Fruit fly (Drosophila melanogaster) whole organism, embryonic: Measurements from ENCODE around the gene CG14252.

ENCODE experiments used
- Atf6 ChIP-seq: fragments of 200-800 bp; sonication (Bioruptor generic); IDR thresholded peaks from 2 replicates; pipeline ENCODE4 v1.3.6; 2022; ENCODE audit warnings: missing biosample characterization, missing genetic modification characterization
- CG10654 ChIP-seq: fragments of 200-800 bp; sonication (Bioruptor generic); optimal IDR thresholded peaks from 2 replicates; lab custom pipeline; 2016; ENCODE audit warnings: missing biosample characterization, missing genetic modification characterization
- CG12236 ChIP-seq: fragments of 200-800 bp; sonication (Bioruptor generic); optimal IDR thresholded peaks from 2 replicates; lab custom pipeline; 2016; ENCODE audit warnings: missing biosample characterization, missing genetic modification characterization
- CG12769 ChIP-seq: fragments of 200-800 bp; sonication (Bioruptor generic); optimal IDR thresholded peaks from 2 replicates; lab custom pipeline; 2019; ENCODE audit warnings: missing biosample characterization, mild to moderate bottlenecking, missing genetic modification characterization, moderate library complexity
- CG14050 ChIP-seq: fragments of 200-800 bp; sonication (Bioruptor generic); IDR thresholded peaks from 3 replicates; pipeline ENCODE4 v1.3.6; 2022; ENCODE audit warnings: missing biosample characterization, missing genetic modification characterization
- CG17186 ChIP-seq: fragments of 200-800 bp; sonication (Bioruptor generic); optimal IDR thresholded peaks from 3 replicates; lab custom pipeline; 2017; ENCODE audit warnings: missing biosample characterization, missing genetic modification reagents, missing genetic modification characterization
- CG1832 ChIP-seq: fragments of 200-800 bp; sonication (Bioruptor generic); optimal IDR thresholded peaks from 2 replicates; lab custom pipeline; 2017; ENCODE audit warnings: missing biosample characterization, mild to moderate bottlenecking, missing genetic modification characterization, inconsistent platforms
- CG3163 ChIP-seq: fragments of 200-800 bp; sonication (Bioruptor generic); optimal IDR thresholded peaks from 3 replicates; lab custom pipeline; 2016; ENCODE audit warnings: missing biosample characterization, missing genetic modification characterization
- CG3281 ChIP-seq: fragments of 200-800 bp; sonication (Bioruptor generic); optimal IDR thresholded peaks from 3 replicates; lab custom pipeline; 2017; ENCODE audit warnings: missing biosample characterization, mild to moderate bottlenecking, missing genetic modification characterization
- CG4360 ChIP-seq: fragments of 200-800 bp; sonication (Bioruptor generic); IDR thresholded peaks from 2 replicates; pipeline ENCODE4 v1.3.6; 2022; ENCODE audit warnings: missing biosample characterization, missing genetic modification characterization
- CG4820 ChIP-seq: fragments of 200-800 bp; sonication (Bioruptor generic); optimal IDR thresholded peaks from 3 replicates; lab custom pipeline; 2016; ENCODE audit warnings: missing biosample characterization, missing genetic modification characterization
- CG8924 ChIP-seq: fragments of 200-800 bp; optimal IDR thresholded peaks from 3 replicates; lab custom pipeline; 2019; ENCODE audit warnings: missing biosample characterization, mild to moderate bottlenecking, missing genetic modification characterization, moderate library complexity
- CG9932 ChIP-seq: fragments of 200-800 bp; sonication (Bioruptor generic); IDR thresholded peaks from 2 replicates; pipeline ENCODE4 v1.3.6; 2022; ENCODE audit warnings: missing biosample characterization, missing genetic modification characterization
- Fer2 ChIP-seq: fragments of 200-800 bp; sonication (Bioruptor generic); optimal IDR thresholded peaks from 2 replicates; lab custom pipeline; 2018; ENCODE audit warnings: missing biosample characterization, mild to moderate bottlenecking, missing genetic modification characterization, moderate library complexity
- Fer3 ChIP-seq: fragments of 200-800 bp; sonication (Bioruptor generic); optimal IDR thresholded peaks from 2 replicates; lab custom pipeline; 2018; ENCODE audit warnings: missing biosample characterization, mild to moderate bottlenecking, missing genetic modification characterization, moderate library complexity
- H15 ChIP-seq: fragments of 200-800 bp; sonication (Bioruptor generic); IDR thresholded peaks from 3 replicates; pipeline ENCODE4 v1.3.6; 2022; ENCODE audit warnings: missing biosample characterization, missing genetic modification characterization
- HHEX ChIP-seq: fragments of 200-800 bp; sonication (Bioruptor generic); optimal IDR thresholded peaks from 3 replicates; lab custom pipeline; 2017; ENCODE audit warnings: missing biosample characterization, mild to moderate bottlenecking, missing genetic modification characterization, missing genetic modification reagents
- HLH3B ChIP-seq: fragments of 200-800 bp; sonication (Bioruptor generic); IDR thresholded peaks from 2 replicates; pipeline ENCODE4 v1.3.6; 2022; ENCODE audit warnings: missing biosample characterization, missing genetic modification characterization
- HLHmδ ChIP-seq: fragments of 200-800 bp; sonication (Bioruptor generic); optimal IDR thresholded peaks from 2 replicates; lab custom pipeline; 2018; ENCODE audit warnings: missing biosample characterization, mild to moderate bottlenecking, missing genetic modification characterization, moderate library complexity
- Hr51 ChIP-seq, 2 experiments: fragments of 200-800 bp; sonication (Bioruptor generic); optimal IDR thresholded peaks; 2 replicates in 1 of 2; 3 replicates in 1 of 2; lab custom pipeline; 2016 to 2018; ENCODE audit warnings: missing biosample characterization in 2 of 2, missing genetic modification characterization in 2 of 2, mild to moderate bottlenecking in 1 of 2, moderate library complexity in 1 of 2
- PHDP ChIP-seq: fragments of 200-800 bp; sonication (Bioruptor generic); optimal IDR thresholded peaks from 3 replicates; lab custom pipeline; 2018; ENCODE audit warnings: missing biosample characterization, mild to moderate bottlenecking, missing genetic modification characterization, moderate library complexity
- Poxn ChIP-seq: fragments of 200-800 bp; sonication (Bioruptor generic); IDR thresholded peaks from 2 replicates; pipeline ENCODE4 v1.3.6; 2022; ENCODE audit warnings: missing biosample characterization, missing genetic modification characterization
- Sin3A ChIP-seq: fragments of >200 bp; optimal IDR thresholded peaks from 2 replicates; lab custom pipeline; 2018
- Stat92E ChIP-seq, 3 experiments: fragments of >200 bp in 2 of 3; fragments of 200-800 bp in 1 of 3; sonication (Bioruptor generic) in 1 of 3; optimal IDR thresholded peaks; 2 replicates each; lab custom pipeline; 2017 to 2019; ENCODE audit warnings: missing biosample characterization in 3 of 3, missing genetic modification characterization in 3 of 3, mild to moderate bottlenecking in 1 of 3, moderate library complexity in 1 of 3
- Xrp1 ChIP-seq: fragments of 200-800 bp; sonication (Bioruptor generic); IDR thresholded peaks from 2 replicates; pipeline ENCODE4 v1.3.6; 2022; ENCODE audit warnings: missing biosample characterization, missing genetic modification characterization
- ac ChIP-seq: fragments of 200-800 bp; sonication (Bioruptor generic); optimal IDR thresholded peaks from 3 replicates; lab custom pipeline; 2017; ENCODE audit warnings: missing biosample characterization, mild to moderate bottlenecking, missing genetic modification characterization
- aop ChIP-seq: fragments of 200-800 bp; sonication (Bioruptor generic); IDR thresholded peaks from 2 replicates; pipeline ENCODE4 v1.3.6; 2022; ENCODE audit warnings: missing biosample characterization, missing genetic modification characterization
- caup ChIP-seq: fragments of 200-800 bp; sonication (Bioruptor generic); optimal IDR thresholded peaks from 3 replicates; lab custom pipeline; 2017; ENCODE audit warnings: missing biosample characterization, mild to moderate bottlenecking, missing genetic modification characterization, moderate library complexity; ENCODE audit not compliant: severe bottlenecking
- crol ChIP-seq: fragments of 200-800 bp; sonication (Bioruptor generic); IDR thresholded peaks from 2 replicates; pipeline ENCODE4 v1.3.6; 2022; ENCODE audit warnings: missing biosample characterization, missing genetic modification characterization
- dimm ChIP-seq: fragments of 200-800 bp; sonication (Bioruptor generic); IDR thresholded peaks from 2 replicates; pipeline ENCODE4 v1.3.6; 2022; ENCODE audit warnings: missing biosample characterization, missing genetic modification characterization
- dpn ChIP-seq, 2 experiments: fragments of 200-800 bp; sonication (Bioruptor generic); optimal IDR thresholded peaks; 3 replicates each; lab custom pipeline; 2016; ENCODE audit warnings: missing biosample characterization in 2 of 2, missing genetic modification characterization in 2 of 2
- dysf ChIP-seq: fragments of 200-800 bp; sonication (Bioruptor generic); IDR thresholded peaks from 3 replicates; pipeline ENCODE4 v1.3.6; 2022; ENCODE audit warnings: missing biosample characterization, missing genetic modification characterization
- ems ChIP-seq: fragments of 200-800 bp; sonication (Bioruptor generic); optimal IDR thresholded peaks from 3 replicates; lab custom pipeline; 2016; ENCODE audit warnings: missing biosample characterization, missing genetic modification characterization
- esg ChIP-seq: fragments of 200-800 bp; sonication (Bioruptor generic); conservative IDR thresholded peaks from 2 replicates; pipeline ENCODE4 v1.3.6; 2022; ENCODE audit warnings: missing biosample characterization, missing genetic modification characterization
- ewg ChIP-seq: fragments of 200-800 bp; sonication (Bioruptor generic); optimal IDR thresholded peaks from 3 replicates; lab custom pipeline; 2017; ENCODE audit warnings: mild to moderate bottlenecking, missing biosample characterization, missing genetic modification reagents, missing genetic modification characterization
- gem ChIP-seq: fragments of 200-800 bp; sonication (Bioruptor generic); optimal IDR thresholded peaks from 2 replicates; lab custom pipeline; 2019; ENCODE audit warnings: missing biosample characterization, mild to moderate bottlenecking, missing genetic modification characterization, moderate library complexity
- grn ChIP-seq: fragments of 200-800 bp; sonication (Bioruptor generic); optimal IDR thresholded peaks from 3 replicates; lab custom pipeline; 2017; ENCODE audit warnings: missing biosample characterization, missing genetic modification characterization
- gsb ChIP-seq: fragments of 200-800 bp; sonication (Bioruptor generic); IDR thresholded peaks from 2 replicates; pipeline ENCODE4 v1.3.6; 2022; ENCODE audit warnings: missing biosample characterization, missing genetic modification characterization
- jumu ChIP-seq: fragments of 200-800 bp; sonication (Bioruptor generic); optimal IDR thresholded peaks from 3 replicates; lab custom pipeline; 2016; ENCODE audit warnings: missing biosample characterization, missing genetic modification characterization
- lmd ChIP-seq: fragments of 200-800 bp; sonication (Bioruptor generic); IDR thresholded peaks from 2 replicates; pipeline ENCODE4 v1.3.6; 2022; ENCODE audit warnings: missing biosample characterization, missing genetic modification characterization
- nom ChIP-seq: fragments of 200-800 bp; sonication (Bioruptor generic); optimal IDR thresholded peaks from 2 replicates; lab custom pipeline; 2017; ENCODE audit warnings: missing biosample characterization, missing genetic modification characterization, mild to moderate bottlenecking, moderate library complexity, missing genetic modification reagents
- pho ChIP-seq: fragments of 200-800 bp; sonication (Bioruptor generic); optimal IDR thresholded peaks from 2 replicates; lab custom pipeline; 2016; ENCODE audit warnings: missing biosample characterization, missing genetic modification characterization
- pum ChIP-seq: fragments of 200-800 bp; sonication (Bioruptor generic); optimal IDR thresholded peaks from 2 replicates; lab custom pipeline; 2016; ENCODE audit warnings: missing biosample characterization, missing genetic modification characterization
- sd ChIP-seq: fragments of 200-800 bp; sonication (Bioruptor generic); optimal IDR thresholded peaks from 3 replicates; lab custom pipeline; 2018; ENCODE audit warnings: missing biosample characterization, mild to moderate bottlenecking, missing genetic modification characterization, moderate library complexity
- so ChIP-seq: fragments of 200-800 bp; sonication (Bioruptor generic); IDR thresholded peaks from 3 replicates; pipeline ENCODE4 v1.3.6; 2022; ENCODE audit warnings: missing biosample characterization, missing genetic modification characterization
- stc ChIP-seq: fragments of 200-800 bp; sonication (Bioruptor generic); IDR thresholded peaks from 2 replicates; pipeline ENCODE4 v1.3.6; 2022; ENCODE audit warnings: missing biosample characterization, missing genetic modification characterization
- toy ChIP-seq: fragments of 200-800 bp; sonication (Bioruptor generic); IDR thresholded peaks from 2 replicates; pipeline ENCODE4 v1.3.6; 2022; ENCODE audit warnings: missing biosample characterization, missing genetic modification characterization
- ttk ChIP-seq: fragments of 200-800 bp; sonication (Bioruptor generic); IDR thresholded peaks from 2 replicates; pipeline ENCODE4 v2.1.2; 2022; ENCODE audit warnings: missing biosample characterization, missing genetic modification characterization
- tup ChIP-seq: fragments of 200-800 bp; sonication (Bioruptor generic); optimal IDR thresholded peaks from 2 replicates; lab custom pipeline; 2016; ENCODE audit warnings: missing biosample characterization, mild to moderate bottlenecking, missing genetic modification characterization, moderate library complexity
- unc-4 ChIP-seq: fragments of 200-800 bp; sonication (Bioruptor generic); IDR thresholded peaks from 2 replicates; pipeline ENCODE4 v1.3.6; 2022; ENCODE audit warnings: missing biosample characterization, missing genetic modification characterization; ENCODE audit not compliant: partially characterized antibody
- vvl ChIP-seq: fragments of 200-800 bp; sonication (Bioruptor generic); IDR thresholded peaks from 2 replicates; pipeline ENCODE4 v1.3.6; 2022; ENCODE audit warnings: missing biosample characterization, missing genetic modification characterization

The CG14252 gene

DNA sequence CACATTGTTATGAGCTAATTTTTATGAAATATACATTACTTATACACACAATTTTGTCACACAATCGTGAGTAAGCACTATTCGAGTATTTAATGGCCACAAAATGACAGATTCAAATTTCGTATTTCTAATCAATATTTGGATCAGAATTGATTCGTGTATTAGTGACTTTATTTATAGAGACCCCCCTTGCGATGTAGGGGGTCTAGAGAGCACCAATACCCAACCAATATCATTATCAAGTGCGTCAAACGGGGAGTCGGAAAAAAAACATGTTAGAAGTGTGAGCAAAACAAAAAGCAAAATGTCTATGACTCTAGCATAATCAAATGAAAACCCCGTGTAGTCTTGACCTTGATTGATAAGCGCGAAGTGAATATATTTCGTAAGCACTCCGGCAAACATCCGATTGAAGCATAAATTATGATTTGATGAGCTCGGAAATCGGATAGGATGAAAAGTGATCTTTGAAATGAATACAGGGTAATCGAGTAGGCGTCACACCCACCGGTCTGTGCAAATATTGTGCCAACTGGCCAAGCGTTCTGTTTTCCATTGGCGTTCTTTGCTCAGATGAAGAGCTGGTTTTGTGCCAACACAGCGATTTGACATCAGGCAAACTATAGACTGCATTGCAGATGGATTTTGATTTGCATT, 7.0 kb downstream of the CG14252 start (continued):
- TF ChIP-seq Atf6 (GFP tag; lab: Robert Waterston, UW) (peak; percentile 11; the same call in 1 of the 2 replicates), Hr51 (GFP tag; optimal IDR thresholded peaks at IDR 0.05; lab: Kevin White, UChicago) (no peak), CG3281 (GFP tag; lab: Kevin White, UChicago) (no peak), CG12236 (GFP tag; lab: Kevin White, UChicago) (no peak), H15 (GFP tag; lab: Robert Waterston, UW) (no peak), unc-4 (GFP tag; lab: Robert Waterston, UW) (no peak), nom (GFP tag; lab: Kevin White, UChicago) (no peak), grn (peak; percentile 30), ems (GFP tag; lab: Kevin White, UChicago) (no peak), dysf (GFP tag; lab: Robert Waterston, UW) (no peak), gsb (no peak), vvl (peak; percentile 32; the same call in 1 of the 2 replicates), CG4360 (GFP tag; lab: Robert Waterston, UW) (no peak), Fer2 (tag; lab: Kevin White, UChicago) (no peak), CG14050 (no peak), dpn (GFP tag; optimal IDR thresholded peaks at IDR 0.05; lab: Kevin White, UChicago) (peak in 1 of 2 experiments; percentile 19), sd (tag; lab: Kevin White, UChicago) (no peak), HLHmδ (GFP tag; lab: Kevin White, UChicago) (no peak), ttk (GFP tag; lab: Robert Waterston, UW) (no peak), caup (GFP tag; lab: Kevin White, UChicago) (peak; percentile 62), jumu (no peak), ewg (no peak), CG10654 (GFP tag; lab: Kevin White, UChicago) (no peak), toy (GFP tag; lab: Robert Waterston, UW) (no peak), stc (no peak), Xrp1 (no peak), ac (GFP tag; lab: Kevin White, UChicago) (no peak), Fer3 (peak; percentile 25), Stat92E (GFP tag; optimal IDR thresholded peaks at IDR 0.05; lab: Kevin White, UChicago) (no peak), HLH3B (GFP tag; lab: Robert Waterston, UW) (no peak), CG17186 (GFP tag; lab: Kevin White, UChicago) (no peak), CG1832 (GFP tag; lab: Kevin White, UChicago) (no peak), CG9932 (GFP tag; lab: Robert Waterston, UW) (0 out of 2 replicates have a peak, but pooled peaks have one; percentile 29), CG4820 (GFP tag; lab: Kevin White, UChicago) (no peak), CG8924 (tag; lab: Kevin White, UChicago) (no peak), CG3163 (GFP tag; lab: Kevin White, UChicago) (no peak), dimm (GFP tag; lab: Robert Waterston, UW) (no peak), esg (GFP tag; lab: Robert Waterston, UW) (no peak), gem (tag; lab: Kevin White, UChicago) (peak; percentile 49), so (no peak), lmd (GFP tag; lab: Robert Waterston, UW) (no peak), HHEX (GFP tag; lab: Kevin White, UChicago) (no peak), tup (GFP tag; lab: Kevin White, UChicago) (no peak), aop (GFP tag; lab: Robert Waterston, UW) (no peak), pum (GFP tag; lab: Kevin White, UChicago) (no peak), PHDP (peak; percentile 3), crol (GFP tag; lab: Robert Waterston, UW) (no peak), CG12769 (tag; lab: Kevin White, UChicago) (peak; percentile 11), pho (no peak), Sin3A (lab: Kevin White, UChicago) (no peak), Poxn (GFP tag; lab: Robert Waterston, UW) (no peak)
